Worm (Caenorhabditis elegans) whole organism, young adult: ENCODE results near the gene K05F6.8.

Source experiments
- F39B2.1 ChIP-seq: fragments of 200-800 bp; sonication (Bioruptor generic); IDR thresholded peaks from 2 replicates; pipeline ENCODE4 v1.3.6; 2022; ENCODE audit warnings: missing genetic modification reagents, missing genetic modification characterization, missing compliant biosample characterization
- cebp-2 ChIP-seq: fragments of 200-800 bp; sonication (Bioruptor generic); IDR thresholded peaks from 2 replicates; pipeline ENCODE4 v1.3.6; 2022; ENCODE audit warnings: missing genetic modification characterization, missing compliant biosample characterization
- egrh-3 ChIP-seq: fragments of 200-800 bp; sonication (Bioruptor generic); IDR thresholded peaks from 2 replicates; pipeline ENCODE4 v1.3.6; 2022; ENCODE audit warnings: missing genetic modification reagents, missing genetic modification characterization, missing compliant biosample characterization
- lin-40 ChIP-seq: sonication (generic microtip); optimal IDR thresholded peaks from 2 replicates; lab custom pipeline; 2016; ENCODE audit warnings: missing genetic modification characterization, mild to moderate bottlenecking, missing compliant biosample characterization, missing genotype, missing genetic modification reagents
- lsy-27 ChIP-seq: sonication (generic microtip); optimal IDR thresholded peaks from 2 replicates; lab custom pipeline; 2017; ENCODE audit warnings: missing genetic modification characterization, mild to moderate bottlenecking, missing compliant biosample characterization, antibody characterized with exemption, missing genotype, borderline replicate concordance; ENCODE audit not compliant: insufficient read depth
- mxl-1 ChIP-seq: sonication (generic microtip); optimal IDR thresholded peaks from 2 replicates; lab custom pipeline; 2016; ENCODE audit warnings: missing genetic modification characterization, missing compliant biosample characterization
- snpc-4 ChIP-seq, 5 experiments: fragments of 150-350 bp in 1 of 5; sonication (generic microtip) in 4 of 5; optimal IDR thresholded peaks; 2 replicates each; lab custom pipeline; 2014 to 2018; ENCODE audit warnings: missing genetic modification characterization in 5 of 5, missing biosample characterization in 3 of 5, antibody characterized with exemption in 2 of 5, mild to moderate bottlenecking in 2 of 5, missing compliant biosample characterization in 2 of 5, missing genotype in 2 of 5, moderate library complexity in 2 of 5, missing genetic modification reagents in 1 of 5
- unc-62 ChIP-seq: fragments of 150-350 bp; optimal IDR thresholded peaks from 2 replicates; lab custom pipeline; 2014; ENCODE audit warnings: missing biosample characterization, missing genetic modification reagents, missing genetic modification characterization

ce11 chrII:1535931-1536330 is 31.6 kb downstream of the K05F6.8 start, which contains the start of gene fbxb-43:
- TF ChIP-seq unc-62 (no peak), F39B2.1 (GFP tag; lab: Robert Waterston, UW) (no peak), lsy-27 (tag; lab: Kevin White, UChicago) (no peak), lin-40 (tag; lab: Kevin White, UChicago) (no peak), egrh-3 (GFP tag; lab: Robert Waterston, UW) (no peak), snpc-4 (GFP tag; optimal IDR thresholded peaks at IDR 0.05; lab: Kevin White, UChicago) (no peak), snpc-4 (tag; optimal IDR thresholded peaks at IDR 0.05; lab: Kevin White, UChicago) (no peak), cebp-2 (GFP tag; lab: Robert Waterston, UW) (no peak), mxl-1 (tag; lab: Kevin White, UChicago) (no peak)
